Worm (Caenorhabditis elegans): ENCODE results near the gene dim-1.
A peak's percentile ranks its signal among the peaks of the same experiment; 100 is the strongest.

dim-1 gene

DNA sequence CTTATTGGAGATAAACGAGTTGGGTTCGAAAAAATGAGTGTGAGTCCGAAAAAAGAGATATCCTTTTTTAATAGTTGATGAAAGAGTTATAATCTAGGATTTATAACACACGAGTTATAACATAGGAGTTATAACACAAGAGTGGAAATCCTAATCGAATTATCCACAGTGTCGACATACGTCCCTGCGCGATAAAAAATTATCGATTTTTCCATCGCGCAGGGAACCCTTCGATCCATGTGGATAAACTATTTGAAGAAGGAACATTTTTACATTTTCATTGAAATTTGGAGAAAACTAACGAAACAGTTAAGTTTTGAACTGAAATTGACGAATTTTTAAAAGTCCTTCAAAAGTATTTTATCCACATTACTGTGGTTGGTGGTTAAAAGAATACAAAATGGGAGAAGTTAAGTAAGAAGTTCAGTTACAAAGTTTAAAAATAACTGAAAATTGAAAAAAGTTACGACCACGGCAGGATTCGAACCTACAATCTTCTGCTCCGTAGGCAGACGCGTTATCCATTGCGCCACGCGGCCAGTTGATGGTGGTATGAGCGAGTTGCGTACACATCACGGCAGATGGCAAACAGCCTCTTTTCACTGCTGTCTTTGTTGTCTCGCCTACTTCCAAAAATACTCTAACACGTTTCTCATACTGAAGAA is 21.7 kb downstream of the dim-1 start:
- TF ChIP-seq F39B2.1 (GFP tag; IDR thresholded peaks at IDR 0.05), result peak; percentile 57; the same call in 1 of the 2 replicates
- peak; percentile 99 for TF ChIP-seq gei-17 (GFP tag; optimal IDR thresholded peaks at IDR 0.05)
- peak; percentile 97 for TF ChIP-seq lin-26 (GFP tag; IDR thresholded peaks at IDR 0.05)
- peak; percentile 96 for TF ChIP-seq madf-10 (tag; optimal IDR thresholded peaks at IDR 0.05)
- TF ChIP-seq aptf-2 (GFP tag; conservative IDR thresholded peaks at IDR 0.05), result no peak
- peak; percentile 10 for TF ChIP-seq dpl-1 (GFP tag; optimal IDR thresholded peaks at IDR 0.05)
- peak; percentile 99 for TF ChIP-seq repo-1 (tag; optimal IDR thresholded peaks at IDR 0.05)
- peak; percentile 100 for TF ChIP-seq ztf-26 (tag; optimal IDR thresholded peaks at IDR 0.05)
- TF ChIP-seq ekl-4 (GFP tag; IDR thresholded peaks at IDR 0.05), result peak; percentile 85
- TF ChIP-seq C06A6.2 (GFP tag; conservative IDR thresholded peaks at IDR 0.05), result peak; percentile 97
- peak; percentile 67 for TF ChIP-seq cebp-1 (GFP tag; IDR thresholded peaks at IDR 0.05)
- peak; percentile 97 for TF ChIP-seq cebp-1 (tag; optimal IDR thresholded peaks at IDR 0.05)
- peak; percentile 76 for TF ChIP-seq egl-44 (GFP tag; IDR thresholded peaks at IDR 0.05)
- TF ChIP-seq F49E8.2 (tag; optimal IDR thresholded peaks at IDR 0.05; ENCODE audit: insufficient read depth), result peak; percentile 17
- TF ChIP-seq die-1 (tag; optimal IDR thresholded peaks at IDR 0.05), result peak; percentile 88
- TF ChIP-seq tbp1 (GFP tag; optimal IDR thresholded peaks at IDR 0.05), result peak; percentile 97
- peak; percentile 84 for TF ChIP-seq ceh-79 (tag; optimal IDR thresholded peaks at IDR 0.05)
- TF ChIP-seq mcd-1 (GFP tag; IDR thresholded peaks at IDR 0.05), result peak; percentile 81
- 0 out of 2 replicates have a peak, but pooled peaks have one; percentile 83 for TF ChIP-seq lag-1 (GFP tag; IDR thresholded peaks at IDR 0.05)
- peak; percentile 93 for TF ChIP-seq rpc-1 (optimal IDR thresholded peaks at IDR 0.05)
- TF ChIP-seq rpc-1 (tag; optimal IDR thresholded peaks at IDR 0.05), result peak; percentile 98
- no peak for TF ChIP-seq sea-2 (GFP tag; IDR thresholded peaks at IDR 0.05)
- TF ChIP-seq hlh-26 (GFP tag; conservative IDR thresholded peaks at IDR 0.05), result no peak
- no peak for TF ChIP-seq xnd-1 (tag; optimal IDR thresholded peaks at IDR 0.05)
- TF ChIP-seq lsy-27 (tag; optimal IDR thresholded peaks at IDR 0.05; ENCODE audit: borderline replicate concordance, insufficient read depth), result peak; percentile 85
- TF ChIP-seq him-1 (tag; optimal IDR thresholded peaks at IDR 0.05), result peak; percentile 95
- peak; percentile 60 for TF ChIP-seq unc-62 (GFP tag; optimal IDR thresholded peaks at IDR 0.05)
- peak; percentile 96 for TF ChIP-seq dox-1 (GFP tag; IDR thresholded peaks at IDR 0.05)
- peak; percentile 95 for TF ChIP-seq ztf-22 (GFP tag; optimal IDR thresholded peaks at IDR 0.05)
- TF ChIP-seq nhr-120 (GFP tag; IDR thresholded peaks at IDR 0.05), result peak; percentile 84; the same call in 1 of the 2 replicates
- peak; percentile 27 for TF ChIP-seq hrde-1 (tag; optimal IDR thresholded peaks at IDR 0.05; ENCODE audit: borderline replicate concordance)
- no peak for TF ChIP-seq hlh-12 (tag; optimal IDR thresholded peaks at IDR 0.05)
- TF ChIP-seq madf-8 (GFP tag; conservative IDR thresholded peaks at IDR 0.05), result no peak
- no peak for TF ChIP-seq ama-1 (optimal IDR thresholded peaks at IDR 0.05)
- peak; percentile 40 to 84 for TF ChIP-seq ama-1 (GFP tag; optimal IDR thresholded peaks at IDR 0.05)
- TF ChIP-seq attf-3 (GFP tag; conservative IDR thresholded peaks at IDR 0.05), result no peak; the same call in 1 of the 2 replicates
- peak; percentile 88 for TF ChIP-seq T07F8.4 (tag; optimal IDR thresholded peaks at IDR 0.05)
- TF ChIP-seq ztf-25 (GFP tag; IDR thresholded peaks at IDR 0.05), result peak; percentile 95
- no peak for TF ChIP-seq aptf-3 (GFP tag; IDR thresholded peaks at IDR 0.05)
- TF ChIP-seq chd-7 (tag; optimal IDR thresholded peaks at IDR 0.05), result peak; percentile 96
- TF ChIP-seq lsl-1 (GFP tag; optimal IDR thresholded peaks at IDR 0.05), result peak; percentile 15
- peak; percentile 84 for TF ChIP-seq ztf-6 (GFP tag; IDR thresholded peaks at IDR 0.05)
- no peak; the same call in none of the 2 replicates for TF ChIP-seq F33H1.4 (GFP tag; IDR thresholded peaks at IDR 0.05)
- TF ChIP-seq tlf-1 (GFP tag; optimal IDR thresholded peaks at IDR 0.05), result peak; percentile 97
- peak; percentile 87 for TF ChIP-seq let-526 (GFP tag; IDR thresholded peaks at IDR 0.05)
- TF ChIP-seq hmg-1.2 (GFP tag; IDR thresholded peaks at IDR 0.05), result peak; percentile 75
- TF ChIP-seq madf-6 (GFP tag; IDR thresholded peaks at IDR 0.05), result peak; percentile 49
- TF ChIP-seq attf-6 (GFP tag; IDR thresholded peaks at IDR 0.05), result peak; percentile 64; the same call in 1 of the 2 replicates
- TF ChIP-seq somi-1 (GFP tag; optimal IDR thresholded peaks at IDR 0.05), result peak; percentile 97
